Fruit fly (Drosophila melanogaster): ENCODE measurements around the gene CG7920.
A peak's percentile ranks its signal among the peaks of the same experiment; 100 is the strongest.

The CG7920 gene

dm6 chr3R:30061154-30061482, 46.0 kb upstream of the CG7920 start (continued):
- TF ChIP-seq CG17912 (GFP tag; optimal IDR thresholded peaks at IDR 0.05) (no peak), D19A (tag; optimal IDR thresholded peaks at IDR 0.05) (peak; percentile 90), Ravus (GFP tag; IDR thresholded peaks at IDR 0.05) (peak; percentile 72), CG17568 (GFP tag; optimal IDR thresholded peaks at IDR 0.05) (peak; percentile 37), lmd (GFP tag; IDR thresholded peaks at IDR 0.05) (peak; percentile 85), CG33557 (GFP tag; optimal IDR thresholded peaks at IDR 0.05) (no peak), CG3847 (GFP tag; IDR thresholded peaks at IDR 0.05) (peak; percentile 59), CG16815 (GFP tag; optimal IDR thresholded peaks at IDR 0.05) (peak; percentile 27), bowl (GFP tag; IDR thresholded peaks at IDR 0.05) (peak; percentile 89), CG15601 (tag; optimal IDR thresholded peaks at IDR 0.05) (peak; percentile 54), tup (GFP tag; optimal IDR thresholded peaks at IDR 0.05) (peak; percentile 71), scrt (GFP tag; optimal IDR thresholded peaks at IDR 0.05) (peak; percentile 82), dysf (GFP tag; IDR thresholded peaks at IDR 0.05) (peak; percentile 88), CG13296 (GFP tag; optimal IDR thresholded peaks at IDR 0.05) (peak; percentile 85), CG14965 (GFP tag; optimal IDR thresholded peaks at IDR 0.05; ENCODE audit: borderline replicate concordance) (peak; percentile 49), cwo (GFP tag; optimal IDR thresholded peaks at IDR 0.05) (peak; percentile 78), insv (GFP tag; optimal IDR thresholded peaks at IDR 0.05) (no peak), Hsf (GFP tag; optimal IDR thresholded peaks at IDR 0.05) (peak; percentile 81), Dip2 (GFP tag; IDR thresholded peaks at IDR 0.05) (no peak), CG7786 (GFP tag; optimal IDR thresholded peaks at IDR 0.05) (peak; percentile 60), CG7271 (tag; optimal IDR thresholded peaks at IDR 0.05) (peak; percentile 41), lbe (GFP tag; optimal IDR thresholded peaks at IDR 0.05) (peak; percentile 87), CG10462 (GFP tag; optimal IDR thresholded peaks at IDR 0.05) (peak; percentile 60), Atf3 (GFP tag; optimal IDR thresholded peaks at IDR 0.05) (peak; percentile 64), CG12155 (GFP tag; optimal IDR thresholded peaks at IDR 0.05) (peak; percentile 52), ERR (GFP tag; optimal IDR thresholded peaks at IDR 0.05) (peak; percentile 77), run (tag; optimal IDR thresholded peaks at IDR 0.05) (peak; percentile 88), gcm2 (GFP tag; optimal IDR thresholded peaks at IDR 0.05) (peak; percentile 19), CG6175 (GFP tag; IDR thresholded peaks at IDR 0.05) (peak; percentile 55; the same call in 1 of the 3 replicates), Atf6 (GFP tag; IDR thresholded peaks at IDR 0.05) (peak; percentile 90), kni (GFP tag; optimal IDR thresholded peaks at IDR 0.05) (peak; percentile 49), CG2875 (GFP tag; optimal IDR thresholded peaks at IDR 0.05) (peak; percentile 82), Dll (GFP tag; IDR thresholded peaks at IDR 0.05; ENCODE audit: partially characterized antibody) (no peak), CG1832 (GFP tag; optimal IDR thresholded peaks at IDR 0.05) (no peak), CG10654 (GFP tag; optimal IDR thresholded peaks at IDR 0.05) (peak; percentile 90), ttk (GFP tag; IDR thresholded peaks at IDR 0.05) (peak; percentile 94), trem (tag; optimal IDR thresholded peaks at IDR 0.05) (peak; percentile 88), CTCF (GFP tag; optimal IDR thresholded peaks at IDR 0.05) (peak; percentile 48), CG11456 (GFP tag; IDR thresholded peaks at IDR 0.05) (peak; percentile 85), cg (GFP tag; optimal IDR thresholded peaks at IDR 0.05) (no peak), D19B (GFP tag; optimal IDR thresholded peaks at IDR 0.05) (peak; percentile 50), CG10431 (GFP tag; optimal IDR thresholded peaks at IDR 0.05) (peak; percentile 6), CG10274 (GFP tag; optimal IDR thresholded peaks at IDR 0.05) (peak; percentile 79), grn (GFP tag; optimal IDR thresholded peaks at IDR 0.05) (peak; percentile 56), CG8765 (GFP tag; IDR thresholded peaks at IDR 0.05) (no peak; the same call in 1 of the 2 replicates), Dfd (GFP tag; optimal IDR thresholded peaks at IDR 0.05) (no peak), stwl (tag; optimal IDR thresholded peaks at IDR 0.05) (peak; percentile 20), Fer2 (tag; optimal IDR thresholded peaks at IDR 0.05) (peak; percentile 63), CG9609 (GFP tag; optimal IDR thresholded peaks at IDR 0.05) (peak; percentile 68), Aef1 (GFP tag; IDR thresholded peaks at IDR 0.05) (peak; percentile 92), Oaz (GFP tag; IDR thresholded peaks at IDR 0.05) (peak; percentile 84), jing (GFP tag; optimal IDR thresholded peaks at IDR 0.05) (peak; percentile 59)
